Worm (Caenorhabditis elegans): Measurements from ENCODE around the gene npr-26.

DNA sequence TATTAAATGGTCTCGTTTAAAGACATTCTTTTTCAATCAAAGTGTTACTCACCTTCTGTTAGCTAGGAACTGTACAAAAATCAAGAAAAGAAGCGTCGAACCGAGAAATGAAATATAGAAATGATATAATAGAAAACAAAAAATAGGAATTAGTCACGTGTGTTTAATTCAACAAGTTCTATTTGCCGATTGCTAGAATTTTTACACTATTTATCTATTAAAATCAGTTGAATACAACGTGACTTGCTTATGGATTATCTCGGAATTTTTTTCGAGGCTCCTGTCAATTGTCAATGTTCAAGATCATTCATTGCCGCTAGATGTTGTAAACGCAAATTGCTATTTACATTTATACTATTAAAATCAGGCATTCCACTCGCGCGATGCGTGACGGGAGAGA lies 50.3 kb downstream of the npr-26 start, which contains the start of gene zipt-17:
- TF ChIP-seq alr-1 (tag; optimal IDR thresholded peaks at IDR 0.05) = no peak
- TF ChIP-seq dmd-4 (tag; optimal IDR thresholded peaks at IDR 0.05) = no peak

Data from whole organism, L2 larva.